Worm (Caenorhabditis elegans) whole organism, young adult: ENCODE results near the gene lem-4.

Source experiments
- F55B11.4 ChIP-seq: sonication (generic microtip); optimal IDR thresholded peaks from 2 replicates; lab custom pipeline; 2016; ENCODE audit warnings: missing compliant biosample characterization, missing genetic modification characterization, borderline replicate concordance; ENCODE audit not compliant: insufficient read depth
- Y53G8AR.9 ChIP-seq: fragments of 200-800 bp; sonication (Bioruptor generic); conservative IDR thresholded peaks from 2 replicates; pipeline ENCODE4 v1.3.6; 2022; ENCODE audit warnings: missing genetic modification reagents, missing genetic modification characterization, missing compliant biosample characterization
- ama-1 ChIP-seq, 3 experiments: fragments of 150-350 bp in 1 of 3; sonication (generic microtip) in 2 of 3; optimal IDR thresholded peaks; 2 replicates each; lab custom pipeline; 2014 to 2018; ENCODE audit warnings: missing biosample characterization in 2 of 3, missing genetic modification characterization in 2 of 3, missing genetic modification reagents in 2 of 3
- egl-18 ChIP-seq: fragments of 200-800 bp; sonication (Bioruptor generic); IDR thresholded peaks from 2 replicates; pipeline ENCODE4 v1.3.6; 2022; ENCODE audit warnings: missing genetic modification reagents, missing genetic modification characterization, missing compliant biosample characterization
- him-1 ChIP-seq: sonication (generic microtip); optimal IDR thresholded peaks from 2 replicates; lab custom pipeline; 2016; ENCODE audit warnings: missing genotype, missing genetic modification reagents, missing genetic modification characterization, missing compliant biosample characterization
- lin-54 ChIP-seq: fragments of 200-800 bp; sonication (Bioruptor generic); optimal IDR thresholded peaks from 2 replicates; lab custom pipeline; 2018; ENCODE audit warnings: mild to moderate bottlenecking, missing genetic modification characterization, missing compliant biosample characterization
- nhr-179 ChIP-seq: sonication (generic microtip); optimal IDR thresholded peaks from 2 replicates; lab custom pipeline; 2016; ENCODE audit warnings: mild to moderate bottlenecking, missing genetic modification characterization, missing compliant biosample characterization
- nhr-90 ChIP-seq: sonication (generic microtip); optimal IDR thresholded peaks from 2 replicates; lab custom pipeline; 2016; ENCODE audit warnings: missing genotype, mild to moderate bottlenecking, missing genetic modification characterization, missing compliant biosample characterization
- sdz-38 ChIP-seq: sonication (generic microtip); optimal IDR thresholded peaks from 2 replicates; lab custom pipeline; 2016; ENCODE audit warnings: missing genotype, missing genetic modification characterization, missing compliant biosample characterization
- zfh-2 ChIP-seq: fragments of 200-800 bp; sonication (Bioruptor generic); conservative IDR thresholded peaks from 2 replicates; pipeline ENCODE4 v1.3.6; 2022; ENCODE audit warnings: missing genetic modification reagents, missing genetic modification characterization, missing compliant biosample characterization
- ztf-3 ChIP-seq: fragments of 200-800 bp; sonication (Bioruptor generic); optimal IDR thresholded peaks from 2 replicates; lab custom pipeline; 2018; ENCODE audit warnings: mild to moderate bottlenecking, missing genetic modification characterization, missing compliant biosample characterization

- TF ChIP-seq ama-1 (optimal IDR thresholded peaks at IDR 0.05; lab: Kevin White, UChicago) (no peak), ama-1 (GFP tag; optimal IDR thresholded peaks at IDR 0.05; lab: Kevin White, UChicago) (no peak), nhr-179 (tag; lab: Kevin White, UChicago) (no peak), him-1 (no peak), lin-54 (GFP tag; lab: Kevin White, UChicago) (no peak), egl-18 (GFP tag; lab: Robert Waterston, UW) (no peak), F55B11.4 (tag; lab: Kevin White, UChicago) (no peak), Y53G8AR.9 (GFP tag; lab: Robert Waterston, UW) (no peak), zfh-2 (GFP tag; lab: Robert Waterston, UW) (no peak), nhr-90 (tag; lab: Kevin White, UChicago) (no peak), sdz-38 (tag; lab: Kevin White, UChicago) (no peak), ztf-3 (no peak)
These were observed 25.5 kb downstream of the lem-4 start for ce11 chrIV:829107-829506.
